Worm (Caenorhabditis elegans) whole organism, late embryonic: ENCODE data around the gene clec-128.

Source experiments
- ceh-14 ChIP-seq: sonication (generic microtip); optimal IDR thresholded peaks from 2 replicates; lab custom pipeline; 2016; ENCODE audit warnings: missing genotype, missing genetic modification characterization, missing compliant biosample characterization
- pha-4 ChIP-seq: fragments of 150-350 bp; optimal IDR thresholded peaks from 2 replicates; lab custom pipeline; 2018; ENCODE audit warnings: missing biosample characterization, missing genetic modification reagents, missing genetic modification characterization
- rnt-1 ChIP-seq: sonication (generic microtip); optimal IDR thresholded peaks from 2 replicates; lab custom pipeline; 2016; ENCODE audit warnings: missing genetic modification characterization, missing compliant biosample characterization

DNA sequence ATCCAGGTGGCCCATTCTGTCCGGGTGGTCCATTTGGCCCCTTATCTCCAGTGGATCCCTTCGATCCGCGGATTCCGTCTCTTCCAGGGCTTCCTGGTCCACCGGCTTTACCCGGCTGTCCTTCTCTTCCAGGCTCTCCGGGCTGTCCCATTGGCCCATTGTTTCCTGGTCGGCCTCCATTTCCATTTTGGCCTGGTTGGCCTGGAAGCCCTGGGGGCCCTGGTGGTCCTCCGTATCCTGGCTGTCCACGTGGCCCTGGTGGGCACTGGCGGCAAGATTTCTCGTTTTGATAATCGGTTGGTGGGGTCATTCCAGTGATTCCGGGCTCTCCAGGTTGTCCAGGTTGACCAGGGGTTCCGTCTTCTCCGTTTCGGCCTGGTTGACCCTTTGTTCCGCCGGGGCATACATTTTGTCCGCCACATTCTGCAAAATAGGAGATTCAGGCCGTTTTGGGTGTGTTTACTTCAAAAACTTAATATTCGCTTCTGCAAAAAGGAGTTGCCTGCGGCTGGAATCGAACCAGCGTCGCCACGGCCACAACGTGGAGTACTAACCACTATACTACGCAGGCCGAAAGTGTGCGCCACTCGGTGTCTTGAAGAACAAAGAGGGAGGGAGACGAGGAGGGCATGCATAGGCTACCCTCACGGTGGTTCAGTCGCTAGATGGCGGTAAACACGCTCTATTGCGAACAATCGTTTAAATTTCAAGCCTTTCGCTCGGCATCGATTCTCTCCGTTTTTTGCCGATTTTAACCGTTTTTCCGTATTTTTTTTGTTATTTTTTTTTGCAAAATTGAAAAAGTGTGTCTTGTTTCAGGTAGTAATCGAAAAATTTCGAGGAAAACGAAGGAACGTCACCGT is 49.6 kb downstream of the clec-128 start, which contains the start of gene W09G10.9:
- TF ChIP-seq pha-4 (tag; lab: Kevin White, UChicago) (no peak), ceh-14 (tag; lab: Kevin White, UChicago) (peak; percentile 13), rnt-1 (tag; lab: Kevin White, UChicago) (peak; percentile 63)
